Worm (Caenorhabditis elegans) whole organism, L4/young adult: Measurements from ENCODE around the gene M7.7.

Experiments used
- W03F9.2 ChIP-seq: fragments of 150-350 bp; optimal IDR thresholded peaks from 2 replicates; lab custom pipeline; 2014; ENCODE audit warnings: missing biosample characterization, missing genetic modification characterization
- him-1 ChIP-seq: sonication (generic microtip); optimal IDR thresholded peaks from 2 replicates; lab custom pipeline; 2016; ENCODE audit warnings: missing genotype, missing genetic modification reagents, missing genetic modification characterization, missing compliant biosample characterization

- TF ChIP-seq W03F9.2 (tag; lab: Kevin White, UChicago), result no peak
- TF ChIP-seq him-1 (tag; lab: Kevin White, UChicago), result no peak
Observed at ce11 chrIV:11126004-11126027, 36.2 kb downstream of the M7.7 start, which contains the start of gene swsn-4.
